Worm (Caenorhabditis elegans) whole organism, L4 larva: ENCODE measurements around the gene C15H9.3.

Source experiments
- F37D6.2 ChIP-seq: sonication (generic microtip); optimal IDR thresholded peaks from 2 replicates; lab custom pipeline; 2016; ENCODE audit warnings: mild to moderate bottlenecking, missing genetic modification characterization, missing compliant biosample characterization
- F44E2.7 ChIP-seq: fragments of 200-800 bp; sonication (Bioruptor generic); IDR thresholded peaks from 2 replicates; pipeline ENCODE4 v2.1.2; 2022; ENCODE audit warnings: missing genetic modification characterization, missing compliant biosample characterization
- R02D3.7 ChIP-seq: fragments of 150-350 bp; sonication (generic microtip); optimal IDR thresholded peaks from 3 replicates; lab custom pipeline; 2014; ENCODE audit warnings: missing biosample characterization, missing genetic modification characterization
- T20F7.1 ChIP-seq: fragments of 200-800 bp; sonication (Bioruptor generic); optimal IDR thresholded peaks from 2 replicates; lab custom pipeline; 2018; ENCODE audit warnings: mild to moderate bottlenecking, missing genetic modification characterization, missing compliant biosample characterization
- T26A8.4 ChIP-seq: fragments of 200-800 bp; sonication (Bioruptor generic); IDR thresholded peaks from 2 replicates; pipeline ENCODE4 v1.3.6; 2022; ENCODE audit warnings: missing genetic modification characterization, missing compliant biosample characterization
- ZK337.2 ChIP-seq: fragments of 200-800 bp; sonication (Bioruptor generic); IDR thresholded peaks from 2 replicates; pipeline ENCODE4 v1.3.6; 2022; ENCODE audit warnings: missing genetic modification reagents, missing genetic modification characterization, missing compliant biosample characterization
- aha-1 ChIP-seq: fragments of 150-350 bp; peaks from one replicate; lab custom pipeline; 2014; ENCODE audit warnings: missing biosample characterization, missing genetic modification characterization
- ceh-32 ChIP-seq: sonication (generic microtip); optimal IDR thresholded peaks from 2 replicates; lab custom pipeline; 2016; ENCODE audit warnings: mild to moderate bottlenecking, missing genetic modification characterization, missing compliant biosample characterization; ENCODE audit not compliant: poor library complexity
- ctbp-1 ChIP-seq: fragments of 200-800 bp; sonication (Bioruptor generic); IDR thresholded peaks from 2 replicates; pipeline ENCODE4 v1.3.6; 2022; ENCODE audit warnings: missing genetic modification reagents, missing genetic modification characterization, missing compliant biosample characterization
- daf-12 ChIP-seq: fragments of 150-350 bp; optimal IDR thresholded peaks from 2 replicates; lab custom pipeline; 2014; ENCODE audit warnings: missing biosample characterization, missing genetic modification reagents, missing genetic modification characterization
- daf-16 ChIP-seq, 3 experiments: sonication (generic microtip); optimal IDR thresholded peaks; 2 replicates each; lab custom pipeline; 2016 to 2017; ENCODE audit warnings: missing genetic modification characterization in 3 of 3, missing genetic modification reagents in 3 of 3, mild to moderate bottlenecking in 2 of 3, missing compliant biosample characterization in 2 of 3, missing biosample characterization in 1 of 3, moderate library complexity in 1 of 3
- daf-8 ChIP-seq: fragments of 200-800 bp; sonication (Bioruptor generic); IDR thresholded peaks from 2 replicates; pipeline ENCODE4 v1.3.6; 2022; ENCODE audit warnings: missing genetic modification characterization, missing compliant biosample characterization
- dmd-6 ChIP-seq: fragments of 200-800 bp; sonication (Bioruptor generic); IDR thresholded peaks from 2 replicates; pipeline ENCODE4 v1.3.6; 2022; ENCODE audit warnings: missing genetic modification reagents, missing genetic modification characterization, missing compliant biosample characterization
- dve-1 ChIP-seq: sonication (generic microtip); optimal IDR thresholded peaks from 2 replicates; lab custom pipeline; 2017; ENCODE audit warnings: antibody characterized with exemption, mild to moderate bottlenecking, missing genetic modification characterization, missing compliant biosample characterization; ENCODE audit not compliant: insufficient read depth
- hif-1 ChIP-seq, 2 experiments: sonication (generic microtip); optimal IDR thresholded peaks; 2 replicates each; lab custom pipeline; 2016 to 2017; ENCODE audit warnings: missing compliant biosample characterization in 2 of 2, missing genetic modification characterization in 2 of 2, missing genetic modification reagents in 2 of 2, missing genotype in 2 of 2, mild to moderate bottlenecking in 1 of 2
- hlh-11 ChIP-seq: fragments of 200-800 bp; sonication (Bioruptor generic); optimal IDR thresholded peaks from 2 replicates; lab custom pipeline; 2018; ENCODE audit warnings: mild to moderate bottlenecking, missing genetic modification characterization, missing compliant biosample characterization
- jun-1 ChIP-seq: fragments of 150-350 bp; optimal IDR thresholded peaks from 2 replicates; lab custom pipeline; 2014; ENCODE audit warnings: missing biosample characterization, missing genetic modification reagents, missing genetic modification characterization
- lin-13 ChIP-seq: fragments of 150-350 bp; optimal IDR thresholded peaks from 2 replicates; lab custom pipeline; 2014; ENCODE audit warnings: missing biosample characterization, missing genetic modification reagents, missing genetic modification characterization
- lin-38 ChIP-seq: fragments of 200-800 bp; sonication (Bioruptor generic); IDR thresholded peaks from 2 replicates; pipeline ENCODE4 v1.3.6; 2022; ENCODE audit warnings: missing genetic modification reagents, missing genetic modification characterization, missing compliant biosample characterization
- lin-39 ChIP-seq: fragments of 150-350 bp; optimal IDR thresholded peaks from 2 replicates; lab custom pipeline; 2014; ENCODE audit warnings: missing biosample characterization, missing genetic modification reagents, missing genetic modification characterization
- lir-3 ChIP-seq: sonication (generic microtip); optimal IDR thresholded peaks from 2 replicates; lab custom pipeline; 2016; ENCODE audit warnings: mild to moderate bottlenecking, missing genetic modification characterization, missing compliant biosample characterization
- lsy-2 ChIP-seq, 2 experiments: fragments of 150-350 bp in 1 of 2; sonication (generic microtip) in 1 of 2; optimal IDR thresholded peaks; 2 replicates each; lab custom pipeline; 2014 to 2017; ENCODE audit warnings: missing biosample characterization in 2 of 2, missing genetic modification characterization in 2 of 2
- madf-5 ChIP-seq, 2 experiments: fragments of 200-800 bp; sonication (Bioruptor generic); IDR thresholded peaks; 2 replicates each; pipeline ENCODE4 v1.3.6; 2022; ENCODE audit warnings: missing compliant biosample characterization in 2 of 2, missing genetic modification characterization in 2 of 2
- mdl-1 ChIP-seq, 2 experiments: fragments of 150-350 bp in 1 of 2; sonication (generic microtip) in 1 of 2; optimal IDR thresholded peaks; 2 replicates each; lab custom pipeline; 2014 to 2017; ENCODE audit warnings: missing biosample characterization in 2 of 2, missing genetic modification characterization in 2 of 2
- mes-2 ChIP-seq: sonication (generic microtip); optimal IDR thresholded peaks from 2 replicates; lab custom pipeline; 2016; ENCODE audit warnings: missing genotype, mild to moderate bottlenecking, missing genetic modification characterization, missing compliant biosample characterization; ENCODE audit not compliant: poor library complexity, severe bottlenecking
- nhr-102 ChIP-seq: sonication (generic microtip); optimal IDR thresholded peaks from 2 replicates; lab custom pipeline; 2016; ENCODE audit warnings: mild to moderate bottlenecking, missing genetic modification characterization, moderate library complexity, missing compliant biosample characterization
- nhr-28 ChIP-seq: fragments of 150-350 bp; optimal IDR thresholded peaks from 2 replicates; lab custom pipeline; 2014; ENCODE audit warnings: missing biosample characterization, missing genetic modification characterization
- nhr-76 ChIP-seq: fragments of 150-350 bp; optimal IDR thresholded peaks from 2 replicates; lab custom pipeline; 2014; ENCODE audit warnings: missing biosample characterization, missing genetic modification characterization
- pqm-1 ChIP-seq: sonication (generic microtip); optimal IDR thresholded peaks from 2 replicates; lab custom pipeline; 2017; ENCODE audit warnings: missing biosample characterization, missing genetic modification characterization
- rbr-2 ChIP-seq: sonication (generic microtip); optimal IDR thresholded peaks from 2 replicates; lab custom pipeline; 2016; ENCODE audit warnings: missing genotype, missing genetic modification characterization, missing compliant biosample characterization
- saeg-2 ChIP-seq: fragments of 200-800 bp; sonication (Bioruptor generic); IDR thresholded peaks from 2 replicates; pipeline ENCODE4 v1.3.6; 2022; ENCODE audit warnings: missing genetic modification reagents, missing genetic modification characterization, missing compliant biosample characterization
- snpc-1.2 ChIP-seq: fragments of 200-800 bp; sonication (Bioruptor generic); IDR thresholded peaks from 2 replicates; pipeline ENCODE4 v1.3.6; 2022; ENCODE audit warnings: missing genetic modification reagents, missing genetic modification characterization, missing compliant biosample characterization
- snpc-4 ChIP-seq: fragments of 150-350 bp; optimal IDR thresholded peaks from 2 replicates; lab custom pipeline; 2014; ENCODE audit warnings: missing biosample characterization, missing genetic modification characterization
- spr-3 ChIP-seq: fragments of 200-800 bp; sonication (Bioruptor generic); optimal IDR thresholded peaks from 2 replicates; lab custom pipeline; 2018; ENCODE audit warnings: mild to moderate bottlenecking, missing genetic modification characterization, missing compliant biosample characterization
- tag-97 ChIP-seq: fragments of 200-800 bp; sonication (Bioruptor generic); IDR thresholded peaks from 2 replicates; pipeline ENCODE4 v1.3.6; 2022; ENCODE audit warnings: missing genetic modification characterization, missing compliant biosample characterization
- tra-1 ChIP-seq: fragments of 200-800 bp; sonication (Bioruptor generic); IDR thresholded peaks from 2 replicates; pipeline ENCODE4 v1.3.6; 2022; ENCODE audit warnings: missing genetic modification reagents, missing genetic modification characterization, missing compliant biosample characterization
- unc-62 ChIP-seq, 3 experiments: fragments of 150-350 bp in 1 of 3; sonication (generic microtip); optimal IDR thresholded peaks in 2 of 3; peaks in 1 of 3; 1 replicate in 1 of 3; 2 replicates in 2 of 3; lab custom pipeline; 2014 to 2017; ENCODE audit warnings: missing biosample characterization in 3 of 3, missing genetic modification characterization in 3 of 3, missing genetic modification reagents in 3 of 3, missing genotype in 1 of 3
- vab-7 ChIP-seq: fragments of 200-800 bp; sonication (Bioruptor generic); IDR thresholded peaks from 2 replicates; pipeline ENCODE4 v1.3.6; 2022; ENCODE audit warnings: missing genetic modification reagents, missing genetic modification characterization, missing compliant biosample characterization

C15H9.3 gene

DNA sequence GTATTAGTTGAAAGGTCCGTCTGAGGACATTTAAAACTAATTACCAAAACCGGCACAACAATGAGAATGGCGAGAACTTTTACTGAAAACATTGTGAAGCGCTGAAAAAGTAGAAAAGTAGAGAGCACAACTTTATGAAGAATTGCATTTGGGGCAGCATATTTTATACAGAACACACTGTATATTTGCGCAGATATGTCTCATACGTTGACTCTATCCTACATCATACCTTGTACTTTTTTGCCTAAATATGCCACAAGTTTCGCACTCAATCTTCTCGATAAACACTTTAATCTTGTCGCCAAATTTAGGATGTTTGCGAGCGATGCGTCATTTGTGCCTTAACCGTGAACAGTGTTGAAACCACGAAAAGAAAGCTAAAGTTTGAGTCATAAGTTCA lies 12.3 kb upstream of the C15H9.3 start, which contains the start of gene C15H9.11:
TSS of gene C15H9.11 (minus strand) at position 101 of the 400 bp plus-strand sequence.
- TF ChIP-seq snpc-1.2 (GFP tag; lab: Robert Waterston, UW) (no peak), vab-7 (GFP tag; lab: Robert Waterston, UW) (no peak), mdl-1 (tag; optimal IDR thresholded peaks at IDR 0.05; lab: Kevin White, UChicago) (no peak), ceh-32 (tag; lab: Kevin White, UChicago) (no peak), tra-1 (GFP tag; lab: Robert Waterston, UW) (no peak), snpc-4 (tag; lab: Kevin White, UChicago) (no peak), F44E2.7 (no peak)

DNA sequence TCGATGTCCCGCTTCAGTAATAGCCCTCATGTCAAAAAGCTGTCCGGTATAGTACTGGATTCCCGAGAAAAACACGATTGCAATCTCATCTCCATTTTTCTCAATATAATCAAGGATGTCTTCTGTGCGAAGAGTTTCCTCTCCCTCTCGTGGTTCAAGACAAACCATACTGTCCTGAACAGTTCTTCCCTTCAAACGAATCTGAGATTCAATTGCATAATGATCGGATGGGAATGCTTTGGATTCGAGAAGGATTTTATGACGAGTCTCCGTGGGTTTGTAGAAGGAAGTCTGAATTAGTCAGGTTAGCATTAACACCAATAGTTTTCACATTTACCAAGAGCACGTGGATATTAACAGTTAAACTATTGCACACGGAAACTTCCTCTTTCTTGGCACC lies 7.6 kb upstream of the C15H9.3 start:
- TF ChIP-seq aha-1 (tag; lab: Kevin White, UChicago) (peak; percentile 31), R02D3.7 (tag; lab: Kevin White, UChicago) (no peak), ctbp-1 (no peak), T20F7.1 (GFP tag; lab: Kevin White, UChicago) (no peak), lir-3 (tag; lab: Kevin White, UChicago) (no peak), unc-62 (GFP tag; optimal IDR thresholded peaks at IDR 0.05 in 1 of 2; lab: Kevin White, UChicago) (peak in 1 of 2 experiments; percentile 93), unc-62 (tag; optimal IDR thresholded peaks at IDR 0.05; lab: Kevin White, UChicago) (no peak), tag-97 (GFP tag; lab: Robert Waterston, UW) (no peak), hif-1 (tag; optimal IDR thresholded peaks at IDR 0.05; lab: Kevin White, UChicago) (no peak), pqm-1 (tag; lab: Kevin White, UChicago) (no peak)

DNA sequence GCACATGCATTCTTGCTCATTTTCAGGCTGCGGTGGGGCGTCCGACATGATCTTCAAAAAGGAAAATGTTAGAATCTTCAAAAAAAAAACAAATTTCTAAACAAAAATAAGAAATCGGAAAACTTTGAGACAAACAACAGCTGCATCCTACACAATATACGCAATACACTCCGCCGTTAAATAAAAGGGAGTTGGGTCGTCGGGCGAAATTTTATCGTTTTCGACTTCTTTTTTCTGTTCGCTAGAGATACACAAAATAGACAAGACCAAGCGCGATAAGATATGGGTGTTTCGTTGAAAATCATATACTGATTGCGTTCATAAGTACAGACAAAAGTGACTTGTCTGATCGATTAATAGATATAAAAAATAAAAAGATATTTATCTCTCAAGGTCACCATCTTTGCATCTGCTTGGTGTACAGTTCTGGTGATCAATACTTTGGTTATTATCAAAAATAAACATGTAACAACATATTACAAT lies 6.3 kb upstream of the C15H9.3 start, which contains the start of gene kynu-1:
TSS of gene kynu-1 (minus strand) at position 51 of the 483 bp plus-strand sequence.
- TF ChIP-seq ZK337.2 (no peak), hlh-11 (peak; percentile 50), nhr-28 (peak; percentile 83), dmd-6 (GFP tag; lab: Robert Waterston, UW) (peak; percentile 31; the same call in 1 of the 2 replicates), lsy-2 (tag; optimal IDR thresholded peaks at IDR 0.05; lab: Kevin White, UChicago) (peak in 1 of 2 experiments; percentile 27), lin-39 (tag; lab: Kevin White, UChicago) (no peak), dve-1 (tag; lab: Kevin White, UChicago) (peak; percentile 56), daf-16 (GFP tag; optimal IDR thresholded peaks at IDR 0.05; lab: Kevin White, UChicago) (no peak), daf-16 (tag; optimal IDR thresholded peaks at IDR 0.05; lab: Kevin White, UChicago) (peak; percentile 45)
- TF ChIP-seq, all 104 proteins: peak for 6

DNA sequence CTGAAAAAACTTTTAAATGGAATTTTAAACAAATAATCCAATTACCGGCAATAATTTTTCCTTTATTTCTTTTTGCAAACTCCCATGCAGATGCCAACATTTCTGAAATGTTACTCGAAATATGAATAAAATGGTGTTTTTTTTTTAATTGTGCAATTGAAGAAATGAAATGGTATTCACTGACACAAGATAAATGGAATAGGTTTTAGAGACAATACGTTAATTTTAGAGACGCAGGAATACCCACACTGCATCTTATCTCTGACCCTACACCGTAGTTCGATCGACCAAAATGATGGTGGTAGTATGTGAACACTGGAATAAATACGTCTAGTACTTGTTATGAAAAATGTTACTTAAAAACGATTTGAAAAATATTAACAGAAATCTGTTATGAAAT lies 2.8 kb upstream of the C15H9.3 start, which contains the start of gene prx-3:
TSS of gene prx-3 (minus strand) at position 101 of the 400 bp plus-strand sequence.
- no peak for TF ChIP-seq daf-16 (GFP tag; optimal IDR thresholded peaks at IDR 0.05; lab: Kevin White, UChicago)
- peak; percentile 43 for TF ChIP-seq daf-16 (tag; optimal IDR thresholded peaks at IDR 0.05; lab: Kevin White, UChicago)
- TF ChIP-seq nhr-28: peak; percentile 5
- TF ChIP-seq dve-1 (tag; lab: Kevin White, UChicago): peak; percentile 37
- TF ChIP-seq T26A8.4 (GFP tag; lab: Robert Waterston, UW): no peak

DNA sequence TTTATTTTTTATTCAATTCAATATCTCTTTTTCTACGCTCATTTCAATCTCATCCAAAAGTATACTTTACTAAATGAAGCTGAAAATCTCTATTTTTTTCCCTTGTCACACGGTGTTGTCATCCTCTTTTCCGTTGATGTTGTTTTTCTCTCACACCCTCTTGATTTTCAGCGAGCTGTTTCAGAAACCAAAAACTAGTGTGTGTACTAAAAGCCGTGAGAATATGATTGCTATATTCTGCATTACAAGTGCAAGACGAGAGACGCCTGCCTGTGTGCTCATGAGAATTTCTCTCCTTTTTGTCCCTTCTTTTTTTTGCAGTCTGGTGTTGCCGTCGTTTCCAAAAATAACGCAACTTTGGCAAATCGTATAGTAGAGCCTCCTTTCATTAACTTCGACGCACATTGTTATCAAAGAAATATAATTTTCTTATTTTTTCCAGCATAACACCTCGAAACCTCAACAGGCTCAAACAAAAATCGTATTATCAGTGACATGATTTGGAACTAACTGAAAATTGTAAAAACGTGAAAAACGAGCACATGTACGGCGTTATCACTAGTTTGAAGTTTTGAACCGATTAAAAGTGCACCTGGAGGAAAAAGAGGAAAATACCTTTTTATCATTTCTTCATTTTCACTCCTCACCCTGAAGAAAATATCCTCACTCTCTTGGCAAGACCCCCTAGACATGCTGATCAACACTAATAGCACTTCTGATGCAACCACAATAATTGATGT lies 2.7 kb downstream of the C15H9.3 start, which contains the start of gene C15H9.2:
TSS of gene C15H9.2 (plus strand) at position 441 of the 740 bp plus-strand sequence.
- TF ChIP-seq T26A8.4 (GFP tag; lab: Robert Waterston, UW) (no peak), nhr-102 (tag; lab: Kevin White, UChicago) (no peak), mes-2 (tag; lab: Kevin White, UChicago) (no peak), rbr-2 (tag; lab: Kevin White, UChicago) (no peak), saeg-2 (GFP tag; lab: Robert Waterston, UW) (no peak), dmd-6 (GFP tag; lab: Robert Waterston, UW) (peak; percentile 40; the same call in 1 of the 2 replicates), madf-5 (GFP tag; IDR thresholded peaks at IDR 0.05; lab: Robert Waterston, UW) (no peak), F44E2.7 (no peak), lin-38 (GFP tag; lab: Robert Waterston, UW) (no peak), daf-16 (GFP tag; optimal IDR thresholded peaks at IDR 0.05; lab: Kevin White, UChicago) (no peak), daf-16 (tag; optimal IDR thresholded peaks at IDR 0.05; lab: Kevin White, UChicago) (peak; percentile 79), lir-3 (tag; lab: Kevin White, UChicago) (no peak), daf-12 (tag; lab: Kevin White, UChicago) (no peak), daf-8 (no peak), T20F7.1 (GFP tag; lab: Kevin White, UChicago) (no peak), dve-1 (tag; lab: Kevin White, UChicago) (no peak), jun-1 (tag; lab: Kevin White, UChicago) (no peak), F37D6.2 (tag; lab: Kevin White, UChicago) (no peak), spr-3 (GFP tag; lab: Kevin White, UChicago) (no peak), lin-13 (no peak), nhr-76 (tag; lab: Kevin White, UChicago) (no peak)
